Worm (Caenorhabditis elegans): Measurements from ENCODE around the gene C33G8.2.

DNA sequence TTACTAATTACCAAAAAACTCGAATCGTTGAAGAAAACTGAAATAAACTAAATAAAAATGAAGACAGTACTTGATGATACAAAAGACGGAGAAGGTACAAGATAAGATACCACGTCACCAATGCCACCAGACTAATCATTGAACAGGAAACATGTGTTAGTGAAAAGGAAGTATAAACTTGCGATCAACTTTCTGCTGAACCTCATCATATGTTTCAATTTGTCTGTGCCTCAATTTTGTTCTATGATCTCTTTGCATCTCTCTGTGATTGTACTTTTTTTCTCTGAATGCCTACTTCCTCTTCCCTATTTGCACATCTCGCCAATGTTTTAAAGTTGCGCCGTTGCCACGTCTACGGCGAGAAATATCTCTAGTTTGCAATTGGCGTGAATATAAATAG, 15.6 kb upstream of the C33G8.2 start:
- TF ChIP-seq tab-1 (GFP tag; IDR thresholded peaks at IDR 0.05), result no peak
- no peak for TF ChIP-seq ref-1 (GFP tag; conservative IDR thresholded peaks at IDR 0.05)
- TF ChIP-seq flt-1 (GFP tag; IDR thresholded peaks at IDR 0.05), result no peak
- TF ChIP-seq cog-1 (tag; optimal IDR thresholded peaks at IDR 0.05), result no peak
- no peak for TF ChIP-seq med-1 (GFP tag; optimal IDR thresholded peaks at IDR 0.05; ENCODE audit: insufficient read depth)
- no peak for TF ChIP-seq klf-2 (GFP tag; conservative IDR thresholded peaks at IDR 0.05)
